Fruit fly (Drosophila melanogaster) whole organism, embryonic: ENCODE measurements around the gene CG31495.

Source experiments
- ATbp ChIP-seq: fragments of 200-800 bp; sonication (Bioruptor generic); optimal IDR thresholded peaks from 2 replicates; lab custom pipeline; 2017; ENCODE audit warnings: missing biosample characterization, mild to moderate bottlenecking, missing genetic modification characterization, missing genetic modification reagents
- Asciz ChIP-seq: fragments of 200-800 bp; sonication (Bioruptor generic); optimal IDR thresholded peaks from 2 replicates; lab custom pipeline; 2017; ENCODE audit warnings: missing biosample characterization, mild to moderate bottlenecking, missing genetic modification characterization, missing genetic modification reagents
- B-H2 ChIP-seq: fragments of 200-800 bp; sonication (Bioruptor generic); optimal IDR thresholded peaks from 2 replicates; lab custom pipeline; 2018; ENCODE audit warnings: missing biosample characterization, mild to moderate bottlenecking, missing genetic modification characterization
- CG10267 ChIP-seq: fragments of 200-800 bp; sonication (Bioruptor generic); optimal IDR thresholded peaks from 2 replicates; lab custom pipeline; 2018; ENCODE audit warnings: missing biosample characterization, mild to moderate bottlenecking, missing genetic modification characterization, moderate library complexity
- CG1529 ChIP-seq: fragments of 200-800 bp; sonication (Bioruptor generic); optimal IDR thresholded peaks from 3 replicates; lab custom pipeline; 2018; ENCODE audit warnings: missing biosample characterization, missing genetic modification characterization
- CG15601 ChIP-seq: fragments of 200-800 bp; sonication (Bioruptor generic); optimal IDR thresholded peaks from 3 replicates; lab custom pipeline; 2019; ENCODE audit warnings: missing biosample characterization, mild to moderate bottlenecking, missing genetic modification characterization, moderate library complexity
- CG16779 ChIP-seq: fragments of 200-800 bp; sonication (Bioruptor generic); IDR thresholded peaks from 2 replicates; pipeline ENCODE4 v1.3.6; 2022; ENCODE audit warnings: missing biosample characterization, missing genetic modification characterization
- CG16813 ChIP-seq: fragments of 200-800 bp; sonication (Bioruptor generic); IDR thresholded peaks from 3 replicates; pipeline ENCODE4 v1.3.6; 2022; ENCODE audit warnings: missing biosample characterization, missing genetic modification characterization; ENCODE audit not compliant: partially characterized antibody
- CG18619 ChIP-seq: fragments of 200-800 bp; sonication (Bioruptor generic); optimal IDR thresholded peaks from 3 replicates; lab custom pipeline; 2017; ENCODE audit warnings: missing biosample characterization, mild to moderate bottlenecking, missing genetic modification characterization
- CG31224 ChIP-seq: fragments of 200-800 bp; sonication (Bioruptor generic); IDR thresholded peaks from 2 replicates; pipeline ENCODE4 v1.3.6; 2022; ENCODE audit warnings: missing biosample characterization, missing genetic modification characterization
- CG31441 ChIP-seq: fragments of 200-800 bp; sonication (Bioruptor generic); IDR thresholded peaks from 2 replicates; pipeline ENCODE4 v1.3.6; 2022; ENCODE audit warnings: missing biosample characterization, missing genetic modification characterization
- CG3281 ChIP-seq: fragments of 200-800 bp; sonication (Bioruptor generic); optimal IDR thresholded peaks from 3 replicates; lab custom pipeline; 2017; ENCODE audit warnings: missing biosample characterization, mild to moderate bottlenecking, missing genetic modification characterization
- CG3995 ChIP-seq: fragments of 200-800 bp; sonication (Bioruptor generic); optimal IDR thresholded peaks from 3 replicates; lab custom pipeline; 2016; ENCODE audit warnings: missing biosample characterization, missing genetic modification characterization
- CG43689 ChIP-seq: fragments of 200-800 bp; sonication (Bioruptor generic); IDR thresholded peaks from 2 replicates; pipeline ENCODE4 v1.3.6; 2022; ENCODE audit warnings: missing biosample characterization, missing genetic modification characterization
- CG5245 ChIP-seq: fragments of 200-800 bp; sonication (Bioruptor generic); optimal IDR thresholded peaks from 3 replicates; lab custom pipeline; 2016; ENCODE audit warnings: missing biosample characterization, missing genetic modification characterization
- CG6175 ChIP-seq: fragments of 200-800 bp; sonication (Bioruptor generic); IDR thresholded peaks from 3 replicates; pipeline ENCODE4 v1.3.6; 2022; ENCODE audit warnings: missing biosample characterization, missing genetic modification characterization
- CG6272 ChIP-seq: fragments of 200-800 bp; sonication (Bioruptor generic); IDR thresholded peaks from 2 replicates; pipeline ENCODE4 v1.3.6; 2022; ENCODE audit warnings: missing biosample characterization, missing genetic modification characterization
- CG6791 ChIP-seq: fragments of 200-800 bp; sonication (Bioruptor generic); IDR thresholded peaks from 3 replicates; pipeline ENCODE4 v1.3.6; 2022; ENCODE audit warnings: missing biosample characterization, missing genetic modification characterization; ENCODE audit not compliant: partially characterized antibody
- CG7556 ChIP-seq: fragments of 200-800 bp; sonication (Bioruptor generic); optimal IDR thresholded peaks from 2 replicates; lab custom pipeline; 2017; ENCODE audit warnings: missing biosample characterization, mild to moderate bottlenecking, missing genetic modification characterization
- CG7963 ChIP-seq: fragments of 200-800 bp; sonication (Bioruptor generic); IDR thresholded peaks from 3 replicates; pipeline ENCODE4 v1.3.6; 2022; ENCODE audit warnings: missing biosample characterization, missing genetic modification characterization; ENCODE audit not compliant: partially characterized antibody
- CG8281 ChIP-seq: fragments of 200-800 bp; sonication (Bioruptor generic); optimal IDR thresholded peaks from 2 replicates; lab custom pipeline; 2018; ENCODE audit warnings: missing biosample characterization, mild to moderate bottlenecking, missing genetic modification characterization, moderate library complexity
- CG9932 ChIP-seq: fragments of 200-800 bp; sonication (Bioruptor generic); IDR thresholded peaks from 2 replicates; pipeline ENCODE4 v1.3.6; 2022; ENCODE audit warnings: missing biosample characterization, missing genetic modification characterization
- Deaf1 ChIP-seq: fragments of 200-800 bp; optimal IDR thresholded peaks from 3 replicates; lab custom pipeline; 2019; ENCODE audit warnings: missing biosample characterization, mild to moderate bottlenecking, missing genetic modification characterization, moderate library complexity
- Doc3 ChIP-seq: fragments of 200-800 bp; sonication (Bioruptor generic); IDR thresholded peaks from 3 replicates; pipeline ENCODE4 v1.3.6; 2022; ENCODE audit warnings: missing biosample characterization, missing genetic modification characterization; ENCODE audit not compliant: partially characterized antibody
- HLHmδ ChIP-seq: fragments of 200-800 bp; sonication (Bioruptor generic); optimal IDR thresholded peaks from 2 replicates; lab custom pipeline; 2018; ENCODE audit warnings: missing biosample characterization, mild to moderate bottlenecking, missing genetic modification characterization, moderate library complexity
- Hey ChIP-seq: fragments of 200-800 bp; sonication (Bioruptor generic); optimal IDR thresholded peaks from 3 replicates; lab custom pipeline; 2018; ENCODE audit warnings: missing biosample characterization, mild to moderate bottlenecking, missing genetic modification characterization
- Nf-YB ChIP-seq: fragments of 200-800 bp; sonication (Bioruptor generic); optimal IDR thresholded peaks from 3 replicates; lab custom pipeline; 2019; ENCODE audit warnings: missing biosample characterization, mild to moderate bottlenecking, missing genetic modification characterization, moderate library complexity
- Ptx1 ChIP-seq: fragments of 200-800 bp; sonication (Bioruptor generic); IDR thresholded peaks from 2 replicates; pipeline ENCODE4 v1.3.6; 2022; ENCODE audit warnings: missing biosample characterization, missing genetic modification characterization
- Ravus ChIP-seq: fragments of 200-800 bp; sonication (Bioruptor generic); IDR thresholded peaks from 2 replicates; pipeline ENCODE4 v1.3.6; 2022; ENCODE audit warnings: missing biosample characterization, missing genetic modification characterization
- Sox102F ChIP-seq: fragments of 200-800 bp; sonication (Bioruptor generic); optimal IDR thresholded peaks from 2 replicates; lab custom pipeline; 2018; ENCODE audit warnings: missing biosample characterization, mild to moderate bottlenecking, missing genetic modification characterization, moderate library complexity
- Trl ChIP-seq, 3 experiments: fragments of >200 bp in 2 of 3; fragments of 200-800 bp in 1 of 3; sonication (Bioruptor generic) in 1 of 3; optimal IDR thresholded peaks; 2 replicates in 1 of 3; 3 replicates in 2 of 3; lab custom pipeline; 2016 to 2017; ENCODE audit warnings: missing biosample characterization in 1 of 3, missing genetic modification characterization in 1 of 3
- Vsx1 ChIP-seq: fragments of 200-800 bp; sonication (Bioruptor generic); optimal IDR thresholded peaks from 2 replicates; lab custom pipeline; 2017; ENCODE audit warnings: missing biosample characterization, mild to moderate bottlenecking, missing genetic modification characterization, missing genetic modification reagents
- chif ChIP-seq, 2 experiments: fragments of 200-800 bp; sonication (Bioruptor generic); optimal IDR thresholded peaks; 3 replicates each; lab custom pipeline; 2016; ENCODE audit warnings: missing biosample characterization in 2 of 2, missing genetic modification characterization in 2 of 2
- gcm ChIP-seq: fragments of 200-800 bp; sonication (Bioruptor generic); optimal IDR thresholded peaks from 2 replicates; lab custom pipeline; 2019; ENCODE audit warnings: missing biosample characterization, mild to moderate bottlenecking, missing genetic modification characterization, moderate library complexity
- gem ChIP-seq: fragments of 200-800 bp; sonication (Bioruptor generic); optimal IDR thresholded peaks from 2 replicates; lab custom pipeline; 2019; ENCODE audit warnings: missing biosample characterization, mild to moderate bottlenecking, missing genetic modification characterization, moderate library complexity
- hkb ChIP-seq, 2 experiments: fragments of 200-800 bp in 1 of 2; fragments of >200 bp in 1 of 2; sonication (Bioruptor generic) in 1 of 2; IDR thresholded peaks in 1 of 2; optimal IDR thresholded peaks in 1 of 2; 2 replicates each; pipeline versions ENCODE4 v1.3.6 to Lab custom; 2017 to 2022; ENCODE audit warnings: missing biosample characterization in 1 of 2, missing genetic modification characterization in 1 of 2
- ind ChIP-seq: fragments of 200-800 bp; sonication (Bioruptor generic); optimal IDR thresholded peaks from 3 replicates; lab custom pipeline; 2016; ENCODE audit warnings: missing biosample characterization, missing genetic modification characterization
- ken ChIP-seq: fragments of 200-800 bp; sonication (Bioruptor generic); IDR thresholded peaks from 3 replicates; pipeline ENCODE4 v1.3.6; 2022; ENCODE audit warnings: missing biosample characterization, missing genetic modification characterization
- lab ChIP-seq: fragments of 200-800 bp; sonication (Bioruptor generic); optimal IDR thresholded peaks from 3 replicates; lab custom pipeline; 2017; ENCODE audit warnings: missing biosample characterization, missing genetic modification characterization, mild to moderate bottlenecking, moderate library complexity, missing genetic modification reagents
- org-1 ChIP-seq: fragments of 200-800 bp; sonication (Bioruptor generic); optimal IDR thresholded peaks from 2 replicates; lab custom pipeline; 2017; ENCODE audit warnings: missing biosample characterization, missing genetic modification characterization
- phol ChIP-seq: fragments of 200-800 bp; sonication (Bioruptor generic); optimal IDR thresholded peaks from 3 replicates; lab custom pipeline; 2018; ENCODE audit warnings: missing biosample characterization, mild to moderate bottlenecking, missing genetic modification characterization, moderate library complexity
- salm ChIP-seq: fragments of 200-800 bp; sonication (Bioruptor generic); optimal IDR thresholded peaks from 2 replicates; lab custom pipeline; 2018; ENCODE audit warnings: missing biosample characterization, mild to moderate bottlenecking, missing genetic modification characterization
- sc ChIP-seq, 3 experiments: fragments of >200 bp in 2 of 3; fragments of 200-800 bp in 1 of 3; sonication (Bioruptor generic) in 1 of 3; optimal IDR thresholded peaks; 2 replicates in 2 of 3; 3 replicates in 1 of 3; lab custom pipeline; 2017; ENCODE audit warnings: mild to moderate bottlenecking in 1 of 3, missing biosample characterization in 1 of 3, missing genetic modification characterization in 1 of 3, missing genetic modification reagents in 1 of 3
- sens ChIP-seq: fragments of 200-800 bp; sonication (Bioruptor generic); peaks from one replicate; lab custom pipeline; 2016; ENCODE audit warnings: missing biosample characterization, missing genetic modification characterization
- so ChIP-seq: fragments of 200-800 bp; sonication (Bioruptor generic); IDR thresholded peaks from 3 replicates; pipeline ENCODE4 v1.3.6; 2022; ENCODE audit warnings: missing biosample characterization, missing genetic modification characterization
- trem ChIP-seq: fragments of 200-800 bp; optimal IDR thresholded peaks from 3 replicates; lab custom pipeline; 2019; ENCODE audit warnings: missing biosample characterization, mild to moderate bottlenecking, missing genetic modification characterization, moderate library complexity

Gene CG31495

dm6 chr3R:13799567-13800429 is 39.9 kb downstream of the CG31495 start (continued):
- no peak for TF ChIP-seq CG43689 (GFP tag; lab: Robert Waterston, UW)
- TF ChIP-seq CG7963 (GFP tag; lab: Robert Waterston, UW), result no peak
- no peak for TF ChIP-seq CG9932 (GFP tag; lab: Robert Waterston, UW)
- TF ChIP-seq salm (tag; lab: Kevin White, UChicago), result no peak
- TF ChIP-seq ken (GFP tag; lab: Robert Waterston, UW), result no peak
- TF ChIP-seq HLHmδ, result no peak
- TF ChIP-seq CG3995 (GFP tag; lab: Kevin White, UChicago), result no peak
- TF ChIP-seq Hey (tag; lab: Kevin White, UChicago), result no peak
- TF ChIP-seq Sox102F (GFP tag; lab: Kevin White, UChicago), result peak; percentile 31
- TF ChIP-seq sc (optimal IDR thresholded peaks at IDR 0.05; lab: Kevin White, UChicago), result no peak
- no peak for TF ChIP-seq sc (GFP tag; optimal IDR thresholded peaks at IDR 0.05; lab: Kevin White, UChicago)
- peak; percentile 77 for TF ChIP-seq gem (tag; lab: Kevin White, UChicago)
- no peak for TF ChIP-seq so (GFP tag; lab: Robert Waterston, UW)
- TF ChIP-seq CG16813 (GFP tag; lab: Robert Waterston, UW), result no peak
- TF ChIP-seq CG18619 (GFP tag; lab: Kevin White, UChicago), result peak; percentile 18
- TF ChIP-seq CG15601, result peak; percentile 28
- peak; percentile 34 for TF ChIP-seq gcm (GFP tag; lab: Kevin White, UChicago)
- TF ChIP-seq Ptx1, result 0 out of 2 replicates have a peak, but pooled peaks have one; percentile 18
- TF ChIP-seq Doc3 (GFP tag; lab: Robert Waterston, UW), result no peak
- TF ChIP-seq ind (GFP tag; lab: Kevin White, UChicago), result no peak
- TF ChIP-seq sens (GFP tag; lab: Kevin White, UChicago), result peak; percentile 54
- TF ChIP-seq CG8281 (tag; lab: Kevin White, UChicago), result no peak
- TF ChIP-seq Nf-YB (GFP tag; lab: Kevin White, UChicago), result peak; percentile 16
- TF ChIP-seq phol (tag; lab: Kevin White, UChicago), result peak; percentile 54
- no peak for TF ChIP-seq CG1529 (GFP tag; lab: Kevin White, UChicago)
- no peak for TF ChIP-seq CG5245 (GFP tag; lab: Kevin White, UChicago)
- TF ChIP-seq CG31441, result peak; percentile 66
- TF ChIP-seq CG10267, result peak; percentile 72
- no peak for TF ChIP-seq CG6272 (GFP tag; lab: Robert Waterston, UW)
- TF ChIP-seq org-1, result peak; percentile 31
- TF ChIP-seq trem (tag; lab: Kevin White, UChicago), result peak; percentile 43
- TF ChIP-seq Deaf1 (tag; lab: Kevin White, UChicago), result no peak
- no peak for TF ChIP-seq B-H2
- peak; percentile 4 for TF ChIP-seq CG3281 (GFP tag; lab: Kevin White, UChicago)
- no peak for TF ChIP-seq hkb (optimal IDR thresholded peaks at IDR 0.05; lab: Kevin White, UChicago)
- 0 out of 2 replicates have a peak, but pooled peaks have one; percentile 25 for TF ChIP-seq hkb (GFP tag; IDR thresholded peaks at IDR 0.05; lab: Robert Waterston, UW)
- no peak for TF ChIP-seq chif (GFP tag; optimal IDR thresholded peaks at IDR 0.05; lab: Kevin White, UChicago)
- no peak for TF ChIP-seq CG16779 (GFP tag; lab: Robert Waterston, UW)
- no peak for TF ChIP-seq Trl (optimal IDR thresholded peaks at IDR 0.05; lab: Kevin White, UChicago)
- TF ChIP-seq Trl (GFP tag; optimal IDR thresholded peaks at IDR 0.05; lab: Kevin White, UChicago), result no peak
- no peak for TF ChIP-seq Ravus (GFP tag; lab: Robert Waterston, UW)
- TF ChIP-seq CG7556 (GFP tag; lab: Kevin White, UChicago), result peak; percentile 64
- TF ChIP-seq ATbp, result no peak
- peak; percentile 52 for TF ChIP-seq lab
- TF ChIP-seq CG6791 (GFP tag; lab: Robert Waterston, UW), result 0 out of 3 replicates have a peak, but pooled peaks have one; percentile 14
- TF ChIP-seq Vsx1 (GFP tag; lab: Kevin White, UChicago), result peak; percentile 13
- TF ChIP-seq Asciz (GFP tag; lab: Kevin White, UChicago), result no peak
- no peak for TF ChIP-seq CG6175 (GFP tag; lab: Robert Waterston, UW)
- peak; percentile 90 for TF ChIP-seq CG31224 (GFP tag; lab: Robert Waterston, UW)
